Worm (Caenorhabditis elegans) whole organism, late embryonic: ENCODE results near the gene srg-16.

Source experiments
- C08G9.2 ChIP-seq: sonication (generic microtip); optimal IDR thresholded peaks from 2 replicates; lab custom pipeline; 2016; ENCODE audit warnings: mild to moderate bottlenecking, missing genetic modification characterization, moderate library complexity, missing compliant biosample characterization
- K02D7.2 ChIP-seq: sonication (generic microtip); optimal IDR thresholded peaks from 2 replicates; lab custom pipeline; 2017; ENCODE audit warnings: mild to moderate bottlenecking, missing genetic modification characterization, missing compliant biosample characterization
- K09A11.1 ChIP-seq: sonication (generic microtip); optimal IDR thresholded peaks from 2 replicates; lab custom pipeline; 2017; ENCODE audit warnings: antibody characterized with exemption, mild to moderate bottlenecking, missing genetic modification characterization, missing compliant biosample characterization; ENCODE audit not compliant: insufficient read depth
- ceh-14 ChIP-seq: sonication (generic microtip); optimal IDR thresholded peaks from 2 replicates; lab custom pipeline; 2016; ENCODE audit warnings: missing genotype, missing genetic modification characterization, missing compliant biosample characterization
- ceh-18 ChIP-seq: sonication (generic microtip); optimal IDR thresholded peaks from 2 replicates; lab custom pipeline; 2016; ENCODE audit warnings: missing genetic modification characterization, missing compliant biosample characterization
- ceh-2 ChIP-seq: sonication (generic microtip); optimal IDR thresholded peaks from 2 replicates; lab custom pipeline; 2016; ENCODE audit warnings: missing genotype, missing genetic modification characterization, missing compliant biosample characterization
- ceh-24 ChIP-seq: sonication (generic microtip); optimal IDR thresholded peaks from 2 replicates; lab custom pipeline; 2016; ENCODE audit warnings: mild to moderate bottlenecking, missing genetic modification characterization, missing compliant biosample characterization
- ceh-31 ChIP-seq: sonication (generic microtip); optimal IDR thresholded peaks from 2 replicates; lab custom pipeline; 2016; ENCODE audit warnings: missing genetic modification characterization, missing compliant biosample characterization
- ceh-34 ChIP-seq: sonication (generic microtip); optimal IDR thresholded peaks from 2 replicates; lab custom pipeline; 2016; ENCODE audit warnings: mild to moderate bottlenecking, missing genetic modification characterization, missing compliant biosample characterization
- ceh-48 ChIP-seq: sonication (generic microtip); optimal IDR thresholded peaks from 2 replicates; lab custom pipeline; 2016; ENCODE audit warnings: missing genetic modification characterization, inconsistent platforms, missing compliant biosample characterization
- ceh-6 ChIP-seq: fragments of 200-800 bp; sonication (Bioruptor generic); optimal IDR thresholded peaks from 2 replicates; lab custom pipeline; 2018; ENCODE audit warnings: mild to moderate bottlenecking, missing genetic modification characterization, missing compliant biosample characterization
- ceh-9 ChIP-seq: sonication (generic microtip); optimal IDR thresholded peaks from 2 replicates; lab custom pipeline; 2016; ENCODE audit warnings: mild to moderate bottlenecking, missing genetic modification characterization, inconsistent platforms, missing compliant biosample characterization
- dve-1 ChIP-seq: sonication (generic microtip); optimal IDR thresholded peaks from 2 replicates; lab custom pipeline; 2017; ENCODE audit warnings: antibody characterized with exemption, mild to moderate bottlenecking, missing genetic modification characterization, missing compliant biosample characterization
- elt-2 ChIP-seq: sonication (generic microtip); optimal IDR thresholded peaks from 2 replicates; lab custom pipeline; 2016; ENCODE audit warnings: missing genetic modification reagents, missing genetic modification characterization, missing compliant biosample characterization
- elt-4 ChIP-seq: sonication (generic microtip); optimal IDR thresholded peaks from 2 replicates; lab custom pipeline; 2016; ENCODE audit warnings: missing genetic modification characterization, missing compliant biosample characterization
- fax-1 ChIP-seq: sonication (generic microtip); optimal IDR thresholded peaks from 2 replicates; lab custom pipeline; 2016; ENCODE audit warnings: missing genotype, missing genetic modification characterization, missing compliant biosample characterization
- fkh-10 ChIP-seq: fragments of 150-350 bp; optimal IDR thresholded peaks from 2 replicates; lab custom pipeline; 2014; ENCODE audit warnings: missing biosample characterization, missing genetic modification reagents, missing genetic modification characterization
- fkh-6 ChIP-seq: sonication (generic microtip); optimal IDR thresholded peaks from 2 replicates; lab custom pipeline; 2016; ENCODE audit warnings: missing genetic modification characterization, missing compliant biosample characterization
- hlh-30 ChIP-seq: sonication (generic microtip); optimal IDR thresholded peaks from 2 replicates; lab custom pipeline; 2017; ENCODE audit warnings: antibody characterized with exemption, missing genetic modification characterization, missing compliant biosample characterization; ENCODE audit not compliant: insufficient read depth
- hlh-8 ChIP-seq: sonication (generic microtip); optimal IDR thresholded peaks from 2 replicates; lab custom pipeline; 2016; ENCODE audit warnings: missing genotype, missing genetic modification characterization, missing compliant biosample characterization
- lim-6 ChIP-seq: sonication (generic microtip); optimal IDR thresholded peaks from 2 replicates; lab custom pipeline; 2016; ENCODE audit warnings: missing genetic modification characterization, missing compliant biosample characterization
- lin-11 ChIP-seq: fragments of 200-800 bp; sonication (Bioruptor generic); optimal IDR thresholded peaks from 2 replicates; lab custom pipeline; 2018; ENCODE audit warnings: mild to moderate bottlenecking, missing genetic modification characterization, missing compliant biosample characterization
- madf-2 ChIP-seq: sonication (generic microtip); optimal IDR thresholded peaks from 2 replicates; lab custom pipeline; 2017; ENCODE audit warnings: missing genetic modification characterization, missing compliant biosample characterization
- mec-3 ChIP-seq: sonication (generic microtip); optimal IDR thresholded peaks from 2 replicates; lab custom pipeline; 2016; ENCODE audit warnings: borderline replicate concordance, missing genetic modification characterization, missing compliant biosample characterization
- nfya-1 ChIP-seq: sonication (generic microtip); optimal IDR thresholded peaks from 2 replicates; lab custom pipeline; 2017; ENCODE audit warnings: missing genetic modification characterization, mild to moderate bottlenecking, missing compliant biosample characterization, antibody characterized with exemption, moderate library complexity
- nhr-11 ChIP-seq: fragments of 150-350 bp; optimal IDR thresholded peaks from 2 replicates; lab custom pipeline; 2014; ENCODE audit warnings: missing biosample characterization, missing genetic modification characterization
- nhr-232 ChIP-seq: sonication (generic microtip); optimal IDR thresholded peaks from 2 replicates; lab custom pipeline; 2016; ENCODE audit warnings: missing genetic modification characterization, missing compliant biosample characterization
- npax-4 ChIP-seq: sonication (generic microtip); optimal IDR thresholded peaks from 2 replicates; lab custom pipeline; 2016; ENCODE audit warnings: missing genetic modification characterization, missing compliant biosample characterization
- pat-9 ChIP-seq: fragments of 200-800 bp; sonication (Bioruptor generic); optimal IDR thresholded peaks from 2 replicates; lab custom pipeline; 2018; ENCODE audit warnings: mild to moderate bottlenecking, missing genetic modification characterization, moderate library complexity, missing compliant biosample characterization
- pha-2 ChIP-seq: sonication (generic microtip); optimal IDR thresholded peaks from 2 replicates; lab custom pipeline; 2017; ENCODE audit warnings: mild to moderate bottlenecking, missing genetic modification characterization, missing compliant biosample characterization
- pha-4 ChIP-seq: fragments of 150-350 bp; optimal IDR thresholded peaks from 2 replicates; lab custom pipeline; 2018; ENCODE audit warnings: missing biosample characterization, missing genetic modification reagents, missing genetic modification characterization
- pqm-1 ChIP-seq: sonication (generic microtip); optimal IDR thresholded peaks from 2 replicates; lab custom pipeline; 2016; ENCODE audit warnings: missing genetic modification characterization, missing compliant biosample characterization
- pros-1 ChIP-seq: fragments of 150-350 bp; optimal IDR thresholded peaks from 2 replicates; lab custom pipeline; 2014; ENCODE audit warnings: missing biosample characterization, missing genetic modification reagents, missing genetic modification characterization
- ref-2 ChIP-seq: sonication (generic microtip); optimal IDR thresholded peaks from 2 replicates; lab custom pipeline; 2016; ENCODE audit warnings: missing genetic modification characterization, missing compliant biosample characterization
- rnt-1 ChIP-seq: sonication (generic microtip); optimal IDR thresholded peaks from 2 replicates; lab custom pipeline; 2016; ENCODE audit warnings: missing genetic modification characterization, missing compliant biosample characterization
- sdc-2 ChIP-seq: sonication (generic microtip); optimal IDR thresholded peaks from 2 replicates; lab custom pipeline; 2016; ENCODE audit warnings: missing genotype, missing genetic modification characterization, missing compliant biosample characterization
- sox-2 ChIP-seq: fragments of 200-800 bp; sonication (Bioruptor generic); IDR thresholded peaks from 2 replicates; pipeline ENCODE4 v1.3.6; 2022; ENCODE audit warnings: missing genetic modification reagents, missing genetic modification characterization, missing compliant biosample characterization
- sox-4 ChIP-seq: sonication (generic microtip); optimal IDR thresholded peaks from 2 replicates; lab custom pipeline; 2017; ENCODE audit warnings: mild to moderate bottlenecking, missing genetic modification characterization, inconsistent platforms, missing compliant biosample characterization
- syd-9 ChIP-seq: sonication (generic microtip); optimal IDR thresholded peaks from 2 replicates; lab custom pipeline; 2016; ENCODE audit warnings: mild to moderate bottlenecking, missing genetic modification characterization, moderate library complexity, missing compliant biosample characterization
- tbx-2 ChIP-seq: sonication (generic microtip); optimal IDR thresholded peaks from 2 replicates; lab custom pipeline; 2016; ENCODE audit warnings: missing genetic modification characterization, missing compliant biosample characterization
- tbx-7 ChIP-seq: sonication (generic microtip); optimal IDR thresholded peaks from 2 replicates; lab custom pipeline; 2016; ENCODE audit warnings: missing genotype, missing genetic modification characterization, missing compliant biosample characterization
- unc-3 ChIP-seq, 2 experiments: fragments of 200-800 bp in 1 of 2; sonication (Bioruptor generic) in 1 of 2; sonication (generic microtip) in 1 of 2; conservative IDR thresholded peaks in 1 of 2; optimal IDR thresholded peaks in 1 of 2; 2 replicates each; pipeline versions ENCODE4 v1.3.6 to Lab custom; 2016 to 2022; ENCODE audit warnings: missing compliant biosample characterization in 2 of 2, missing genetic modification characterization in 2 of 2, missing genetic modification reagents in 1 of 2
- unc-42 ChIP-seq: sonication (generic microtip); optimal IDR thresholded peaks from 2 replicates; lab custom pipeline; 2016; ENCODE audit warnings: missing genotype, missing genetic modification characterization, missing compliant biosample characterization
- unc-55 ChIP-seq: sonication (generic microtip); optimal IDR thresholded peaks from 2 replicates; lab custom pipeline; 2017; ENCODE audit warnings: missing biosample characterization, missing genetic modification reagents, missing genetic modification characterization
- unc-86 ChIP-seq: sonication (generic microtip); optimal IDR thresholded peaks from 2 replicates; lab custom pipeline; 2016; ENCODE audit warnings: missing genetic modification characterization, missing compliant biosample characterization
- zip-5 ChIP-seq: sonication (generic microtip); optimal IDR thresholded peaks from 2 replicates; lab custom pipeline; 2016; ENCODE audit warnings: missing genetic modification characterization, missing compliant biosample characterization

The srg-16 gene

ce11 chrII:12491936-12492335 lies 25.0 kb downstream of the srg-16 start, which contains the start of gene srz-6:
TSS of gene srz-6 (plus strand) at chrII:12492236.
- TF ChIP-seq elt-4 (tag; lab: Kevin White, UChicago) (no peak), unc-86 (tag; lab: Kevin White, UChicago) (no peak), nhr-11 (no peak), ceh-2 (no peak), dve-1 (no peak), pqm-1 (tag; lab: Kevin White, UChicago) (no peak), pha-4 (tag; lab: Kevin White, UChicago) (no peak), K09A11.1 (no peak), rnt-1 (no peak), elt-2 (no peak), ceh-9 (tag; lab: Kevin White, UChicago) (no peak), zip-5 (tag; lab: Kevin White, UChicago) (no peak), C08G9.2 (tag; lab: Kevin White, UChicago) (no peak), lin-11 (no peak), hlh-8 (tag; lab: Kevin White, UChicago) (no peak), ceh-31 (no peak), tbx-2 (tag; lab: Kevin White, UChicago) (no peak)

- TF ChIP-seq nhr-232 (tag; lab: Kevin White, UChicago) (no peak), unc-86 (tag; lab: Kevin White, UChicago) (no peak), sox-2 (no peak), unc-55 (no peak), C08G9.2 (tag; lab: Kevin White, UChicago) (no peak), ceh-6 (GFP tag; lab: Kevin White, UChicago) (no peak), ceh-31 (no peak), ceh-14 (tag; lab: Kevin White, UChicago) (no peak), pha-2 (tag; lab: Kevin White, UChicago) (no peak), npax-4 (tag; lab: Kevin White, UChicago) (no peak), ceh-9 (tag; lab: Kevin White, UChicago) (no peak), madf-2 (tag; lab: Kevin White, UChicago) (no peak), syd-9 (tag; lab: Kevin White, UChicago) (no peak), sox-4 (tag; lab: Kevin White, UChicago) (no peak), tbx-2 (tag; lab: Kevin White, UChicago) (no peak), fkh-6 (tag; lab: Kevin White, UChicago) (no peak), tbx-7 (tag; lab: Kevin White, UChicago) (no peak)
Observed at ce11 chrII:12494067-12494477, 27.1 kb downstream of the srg-16 start.

- TF ChIP-seq elt-2 (peak; percentile 96), mec-3 (tag; lab: Kevin White, UChicago) (peak; percentile 75), ceh-2 (peak; percentile 88), fkh-10 (GFP tag; lab: Kevin White, UChicago) (peak; percentile 52), tbx-7 (tag; lab: Kevin White, UChicago) (peak; percentile 43), pat-9 (tag; lab: Kevin White, UChicago) (peak; percentile 94), tbx-2 (tag; lab: Kevin White, UChicago) (peak; percentile 92), zip-5 (tag; lab: Kevin White, UChicago) (peak; percentile 83), unc-42 (peak; percentile 84), ceh-6 (GFP tag; lab: Kevin White, UChicago) (peak; percentile 91), pros-1 (tag; lab: Kevin White, UChicago) (no peak), unc-3 (GFP tag; conservative IDR thresholded peaks at IDR 0.05; lab: Robert Waterston, UW) (peak; percentile 94), unc-3 (tag; optimal IDR thresholded peaks at IDR 0.05; lab: Kevin White, UChicago) (peak; percentile 94), pha-2 (tag; lab: Kevin White, UChicago) (peak; percentile 94), ceh-48 (tag; lab: Kevin White, UChicago) (peak; percentile 86), ceh-24 (tag; lab: Kevin White, UChicago) (peak; percentile 90), sdc-2 (tag; lab: Kevin White, UChicago) (peak; percentile 89), hlh-30 (tag; lab: Kevin White, UChicago) (peak; percentile 46), syd-9 (tag; lab: Kevin White, UChicago) (peak; percentile 93), fax-1 (peak; percentile 88), ceh-31 (peak; percentile 86), K02D7.2 (tag; lab: Kevin White, UChicago) (peak; percentile 95), sox-2 (peak; percentile 92), K09A11.1 (peak; percentile 88), ceh-34 (tag; lab: Kevin White, UChicago) (peak; percentile 92), lim-6 (tag; lab: Kevin White, UChicago) (peak; percentile 84), nfya-1 (tag; lab: Kevin White, UChicago) (peak; percentile 84), ceh-18 (peak; percentile 86), ref-2 (tag; lab: Kevin White, UChicago) (peak; percentile 89), unc-55 (no peak)
Observed at ce11 chrII:12494556-12495131, 27.7 kb downstream of the srg-16 start, which contains the start of gene col-85. TSS of gene col-85 (minus strand) at chrII:12495095.
